Fruit fly (Drosophila melanogaster): ENCODE results near the gene ZC3H3.

- TF ChIP-seq scrt (GFP tag; optimal IDR thresholded peaks at IDR 0.05): peak; percentile 3
- TF ChIP-seq CG17802 (tag; optimal IDR thresholded peaks at IDR 0.05): no peak
- TF ChIP-seq CG2116 (GFP tag; optimal IDR thresholded peaks at IDR 0.05): no peak
- no peak for TF ChIP-seq Opbp (GFP tag; IDR thresholded peaks at IDR 0.05; ENCODE audit: partially characterized antibody)
- TF ChIP-seq CG12299 (tag; optimal IDR thresholded peaks at IDR 0.05): no peak
- no peak for TF ChIP-seq knrl (GFP tag; IDR thresholded peaks at IDR 0.05; ENCODE audit: partially characterized antibody)
- no peak for TF ChIP-seq h (optimal IDR thresholded peaks at IDR 0.05)
These were observed 34.3 kb upstream of the ZC3H3 start for dm6 chr3L:8543866-8544265.
